Fruit fly (Drosophila melanogaster) whole organism, prepupa: ENCODE measurements around the gene Capr.

Source experiments
- CG10669 ChIP-seq: fragments of 200-800 bp; sonication (Bioruptor generic); optimal IDR thresholded peaks from 3 replicates; lab custom pipeline; 2018; ENCODE audit warnings: missing biosample characterization, mild to moderate bottlenecking, missing genetic modification characterization, moderate library complexity
- CG11294 ChIP-seq: fragments of 200-800 bp; sonication (Bioruptor generic); IDR thresholded peaks from 2 replicates; pipeline ENCODE4 v1.3.6; 2022; ENCODE audit warnings: missing biosample characterization, missing genetic modification characterization
- CG3919 ChIP-seq: fragments of 200-800 bp; sonication (Bioruptor generic); optimal IDR thresholded peaks from 3 replicates; lab custom pipeline; 2016; ENCODE audit warnings: missing biosample characterization, missing genetic modification characterization
- Eip75B ChIP-seq: fragments of 200-800 bp; sonication (Bioruptor generic); optimal IDR thresholded peaks from 3 replicates; lab custom pipeline; 2016; ENCODE audit warnings: missing biosample characterization, missing genetic modification characterization
- Eip78C ChIP-seq: fragments of 200-800 bp; sonication (Bioruptor generic); peaks from one replicate; lab custom pipeline; 2016; ENCODE audit warnings: missing biosample characterization, missing genetic modification characterization
- Ets21C ChIP-seq: fragments of 200-800 bp; sonication (Bioruptor generic); optimal IDR thresholded peaks from 3 replicates; lab custom pipeline; 2016; ENCODE audit warnings: missing biosample characterization, missing genetic modification characterization
- OdsH ChIP-seq: fragments of 200-800 bp; sonication (Bioruptor generic); optimal IDR thresholded peaks from 3 replicates; lab custom pipeline; 2016; ENCODE audit warnings: missing biosample characterization, missing genetic modification characterization
- ss ChIP-seq, 2 experiments: fragments of 200-800 bp; sonication (Bioruptor generic); optimal IDR thresholded peaks; 2 replicates in 1 of 2; 3 replicates in 1 of 2; lab custom pipeline; 2017 to 2018; ENCODE audit warnings: mild to moderate bottlenecking in 2 of 2, missing biosample characterization in 2 of 2, missing genetic modification characterization in 2 of 2, moderate library complexity in 1 of 2

DNA sequence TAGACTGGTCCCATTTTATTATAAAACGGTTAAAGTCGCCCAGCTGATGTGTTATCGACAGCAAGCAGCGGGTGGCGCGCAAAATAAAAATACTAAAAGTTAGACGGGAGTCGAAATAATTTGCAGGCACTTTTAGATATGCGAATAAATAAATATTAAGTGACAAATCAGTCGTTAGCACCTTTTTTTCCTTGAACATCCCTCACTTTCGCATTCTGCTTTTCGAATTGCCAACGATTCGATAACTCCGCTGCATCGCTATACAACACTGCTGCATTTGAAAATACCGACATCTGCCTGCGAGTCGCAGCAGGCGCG, 50.7 kb downstream of the Capr start, which contains the start of gene bora:
- TF ChIP-seq CG10669 (GFP tag; lab: Kevin White, UChicago) (no peak), OdsH (GFP tag; lab: Kevin White, UChicago) (no peak), CG11294 (GFP tag; lab: Robert Waterston, UW) (no peak), ss (GFP tag; optimal IDR thresholded peaks at IDR 0.05; lab: Kevin White, UChicago) (no peak), Ets21C (no peak), CG3919 (GFP tag; lab: Kevin White, UChicago) (no peak), Eip75B (no peak), Eip78C (peak; percentile 46)
